Worm (Caenorhabditis elegans) whole organism, L4/young adult: ENCODE results near the gene srg-50.

Source experiments
- W03F9.2 ChIP-seq: fragments of 150-350 bp; optimal IDR thresholded peaks from 2 replicates; lab custom pipeline; 2014; ENCODE audit warnings: missing biosample characterization, missing genetic modification characterization
- dao-5 ChIP-seq: sonication (generic microtip); optimal IDR thresholded peaks from 2 replicates; lab custom pipeline; 2016; ENCODE audit warnings: missing genotype, missing genetic modification characterization, moderate library complexity, missing compliant biosample characterization
- him-1 ChIP-seq: sonication (generic microtip); optimal IDR thresholded peaks from 2 replicates; lab custom pipeline; 2016; ENCODE audit warnings: missing genotype, missing genetic modification reagents, missing genetic modification characterization, missing compliant biosample characterization

DNA sequence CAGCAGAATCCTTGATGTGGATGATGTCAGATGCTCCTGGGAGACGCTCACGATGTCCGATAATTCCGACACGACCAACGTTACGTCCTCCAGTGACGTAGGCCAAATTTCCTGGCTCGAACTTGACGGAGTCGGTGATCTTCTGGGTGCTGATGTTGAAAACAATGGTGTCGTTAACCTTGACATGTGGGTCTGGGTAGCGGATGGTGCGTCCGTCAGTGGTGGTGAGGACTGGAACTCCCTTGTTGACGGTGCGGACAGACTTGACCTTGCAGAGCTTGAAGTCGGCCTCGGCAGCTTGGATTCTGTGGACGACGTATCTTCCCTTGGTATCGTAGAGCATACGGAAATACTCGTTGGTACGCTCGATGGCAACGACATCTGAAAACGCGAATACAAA lies 9.0 kb upstream of the srg-50 start:
- TF ChIP-seq him-1 (tag; lab: Kevin White, UChicago) (no peak), dao-5 (tag; lab: Kevin White, UChicago) (no peak), W03F9.2 (tag; lab: Kevin White, UChicago) (no peak)
